Worm (Caenorhabditis elegans) whole organism, L2 larva: ENCODE results near the gene tebp-1.

Source experiments
- C34F6.9 ChIP-seq: fragments of 150-350 bp; optimal IDR thresholded peaks from 2 replicates; lab custom pipeline; 2014; ENCODE audit warnings: missing biosample characterization, missing genetic modification characterization
- F13H6.1 ChIP-seq: sonication (generic microtip); optimal IDR thresholded peaks from 2 replicates; lab custom pipeline; 2016; ENCODE audit warnings: missing genetic modification characterization, missing compliant biosample characterization
- R02D3.7 ChIP-seq: fragments of 150-350 bp; optimal IDR thresholded peaks from 2 replicates; lab custom pipeline; 2014; ENCODE audit warnings: missing biosample characterization, missing genetic modification characterization
- ZK546.5 ChIP-seq: sonication (generic microtip); optimal IDR thresholded peaks from 2 replicates; lab custom pipeline; 2017; ENCODE audit warnings: missing biosample characterization, missing genetic modification characterization
- alr-1 ChIP-seq: fragments of 150-350 bp; optimal IDR thresholded peaks from 2 replicates; lab custom pipeline; 2014; ENCODE audit warnings: missing biosample characterization, missing genetic modification characterization
- aly-2 ChIP-seq: fragments of 150-350 bp; optimal IDR thresholded peaks from 2 replicates; lab custom pipeline; 2014; ENCODE audit warnings: missing biosample characterization, missing genetic modification characterization
- ama-1 ChIP-seq: fragments of 150-350 bp; optimal IDR thresholded peaks from 2 replicates; lab custom pipeline; 2018; ENCODE audit warnings: inconsistent platforms
- ceh-16 ChIP-seq: fragments of 150-350 bp; optimal IDR thresholded peaks from 2 replicates; lab custom pipeline; 2014; ENCODE audit warnings: missing biosample characterization, missing genetic modification characterization
- ceh-82 ChIP-seq: fragments of 150-350 bp; optimal IDR thresholded peaks from 2 replicates; lab custom pipeline; 2014; ENCODE audit warnings: missing biosample characterization, missing genetic modification characterization
- crh-2 ChIP-seq: sonication (generic microtip); optimal IDR thresholded peaks from 2 replicates; lab custom pipeline; 2017; ENCODE audit warnings: missing biosample characterization, missing genetic modification characterization
- dmd-4 ChIP-seq: sonication (generic microtip); optimal IDR thresholded peaks from 2 replicates; lab custom pipeline; 2017; ENCODE audit warnings: missing biosample characterization, missing genetic modification characterization
- elt-3 ChIP-seq: sonication (generic microtip); optimal IDR thresholded peaks from 2 replicates; lab custom pipeline; 2017; ENCODE audit warnings: missing biosample characterization, missing genetic modification characterization
- fos-1 ChIP-seq: fragments of 150-350 bp; optimal IDR thresholded peaks from 2 replicates; lab custom pipeline; 2014; ENCODE audit warnings: missing biosample characterization, missing genetic modification characterization
- gmeb-1 ChIP-seq: fragments of 150-350 bp; optimal IDR thresholded peaks from 2 replicates; lab custom pipeline; 2014; ENCODE audit warnings: missing biosample characterization, missing genetic modification characterization
- lin-11 ChIP-seq: fragments of 150-350 bp; sonication (generic microtip); optimal IDR thresholded peaks from 2 replicates; lab custom pipeline; 2014; ENCODE audit warnings: missing biosample characterization, missing genetic modification characterization, inconsistent platforms, mixed read lengths
- lin-13 ChIP-seq: fragments of 150-350 bp; optimal IDR thresholded peaks from 2 replicates; lab custom pipeline; 2014; ENCODE audit warnings: missing biosample characterization, missing genetic modification reagents, missing genetic modification characterization
- lin-39 ChIP-seq: fragments of 150-350 bp; optimal IDR thresholded peaks from 2 replicates; lab custom pipeline; 2014; ENCODE audit warnings: missing biosample characterization, missing genetic modification reagents, missing genetic modification characterization
- lsy-2 ChIP-seq, 2 experiments: fragments of 150-350 bp in 1 of 2; sonication (generic microtip) in 1 of 2; optimal IDR thresholded peaks; 2 replicates each; lab custom pipeline; 2014 to 2017; ENCODE audit warnings: missing biosample characterization in 2 of 2, missing genetic modification characterization in 2 of 2
- mab-5 ChIP-seq: fragments of 150-350 bp; optimal IDR thresholded peaks from 2 replicates; lab custom pipeline; 2014; ENCODE audit warnings: missing biosample characterization, missing genetic modification characterization
- mbf-1 ChIP-seq: sonication (generic microtip); optimal IDR thresholded peaks from 2 replicates; lab custom pipeline; 2017; ENCODE audit warnings: missing biosample characterization, missing genetic modification characterization
- nhr-10 ChIP-seq: sonication (generic microtip); optimal IDR thresholded peaks from 2 replicates; lab custom pipeline; 2017; ENCODE audit warnings: missing biosample characterization, missing genetic modification characterization
- nhr-11 ChIP-seq: fragments of 150-350 bp; optimal IDR thresholded peaks from 2 replicates; lab custom pipeline; 2014; ENCODE audit warnings: missing biosample characterization, missing genetic modification characterization
- nhr-12 ChIP-seq: fragments of 150-350 bp; optimal IDR thresholded peaks from 2 replicates; lab custom pipeline; 2014; ENCODE audit warnings: missing biosample characterization, missing genetic modification characterization
- nhr-129 ChIP-seq: fragments of 150-350 bp; optimal IDR thresholded peaks from 2 replicates; lab custom pipeline; 2014; ENCODE audit warnings: missing biosample characterization, missing genetic modification characterization
- nhr-21 ChIP-seq: fragments of 150-350 bp; optimal IDR thresholded peaks from 2 replicates; lab custom pipeline; 2014; ENCODE audit warnings: missing biosample characterization, missing genetic modification characterization
- nhr-23 ChIP-seq: fragments of 150-350 bp; optimal IDR thresholded peaks from 2 replicates; lab custom pipeline; 2014; ENCODE audit warnings: missing biosample characterization, missing genetic modification reagents, missing genetic modification characterization
- nhr-237 ChIP-seq: fragments of 150-350 bp; optimal IDR thresholded peaks from 2 replicates; lab custom pipeline; 2014; ENCODE audit warnings: missing biosample characterization, missing genetic modification characterization
- nhr-25 ChIP-seq: fragments of 150-350 bp; sonication (generic microtip); optimal IDR thresholded peaks from 3 replicates; lab custom pipeline; 2014; ENCODE audit warnings: missing biosample characterization, missing genetic modification characterization
- nhr-6 ChIP-seq: fragments of 150-350 bp; optimal IDR thresholded peaks from 2 replicates; lab custom pipeline; 2014; ENCODE audit warnings: missing biosample characterization, missing genetic modification characterization
- nhr-77 ChIP-seq: fragments of 150-350 bp; optimal IDR thresholded peaks from 2 replicates; lab custom pipeline; 2014; ENCODE audit warnings: missing biosample characterization, missing genetic modification characterization
- sem-4 ChIP-seq: fragments of 150-350 bp; optimal IDR thresholded peaks from 2 replicates; lab custom pipeline; 2014; ENCODE audit warnings: missing biosample characterization, missing genetic modification reagents, missing genetic modification characterization
- sma-3 ChIP-seq: sonication (generic microtip); optimal IDR thresholded peaks from 2 replicates; lab custom pipeline; 2016; ENCODE audit warnings: missing genetic modification reagents, missing genetic modification characterization, missing compliant biosample characterization
- sma-9 ChIP-seq, 2 experiments: fragments of 150-350 bp in 1 of 2; sonication (generic microtip) in 1 of 2; optimal IDR thresholded peaks; 2 replicates each; lab custom pipeline; 2014 to 2016; ENCODE audit warnings: missing genetic modification characterization in 2 of 2, mild to moderate bottlenecking in 1 of 2, missing biosample characterization in 1 of 2, missing compliant biosample characterization in 1 of 2, missing genetic modification reagents in 1 of 2, moderate library complexity in 1 of 2
- snpc-4 ChIP-seq: fragments of 150-350 bp; optimal IDR thresholded peaks from 2 replicates; lab custom pipeline; 2014; ENCODE audit warnings: missing biosample characterization, missing genetic modification characterization
- unc-39 ChIP-seq: fragments of 150-350 bp; optimal IDR thresholded peaks from 2 replicates; lab custom pipeline; 2014; ENCODE audit warnings: missing biosample characterization, missing genetic modification characterization
- unc-55 ChIP-seq: fragments of 150-350 bp; sonication (generic microtip); optimal IDR thresholded peaks from 3 replicates; lab custom pipeline; 2014; ENCODE audit warnings: missing biosample characterization, missing genetic modification reagents, missing genetic modification characterization
- unc-62 ChIP-seq: fragments of 150-350 bp; optimal IDR thresholded peaks from 2 replicates; lab custom pipeline; 2014; ENCODE audit warnings: missing biosample characterization, missing genetic modification reagents, missing genetic modification characterization
- zag-1 ChIP-seq: fragments of 150-350 bp; optimal IDR thresholded peaks from 2 replicates; lab custom pipeline; 2014; ENCODE audit warnings: missing biosample characterization, missing genetic modification characterization
- ztf-4 ChIP-seq: fragments of 150-350 bp; optimal IDR thresholded peaks from 2 replicates; lab custom pipeline; 2014; ENCODE audit warnings: missing biosample characterization, missing genetic modification characterization

The tebp-1 gene

ce11 chrII:14383644-14384043 is 21.8 kb downstream of the tebp-1 start, which contains the start of gene mes-2:
Gene mes-2 (plus strand): TSS chrII:14383973.
- TF ChIP-seq mab-5 (tag; lab: Kevin White, UChicago) (peak; percentile 78), nhr-10 (tag; lab: Kevin White, UChicago) (peak; percentile 57), alr-1 (tag; lab: Kevin White, UChicago) (no peak), sem-4 (tag; lab: Kevin White, UChicago) (peak; percentile 19), crh-2 (tag; lab: Kevin White, UChicago) (peak; percentile 87), lin-13 (GFP tag; lab: Kevin White, UChicago) (peak; percentile 79), elt-3 (no peak), F13H6.1 (tag; lab: Kevin White, UChicago) (peak; percentile 63), lin-39 (no peak), ceh-82 (tag; lab: Kevin White, UChicago) (peak; percentile 27), unc-39 (tag; lab: Kevin White, UChicago) (no peak), nhr-129 (peak; percentile 74), nhr-6 (tag; lab: Kevin White, UChicago) (peak; percentile 55), dmd-4 (tag; lab: Kevin White, UChicago) (no peak), nhr-21 (tag; lab: Kevin White, UChicago) (peak; percentile 70), lin-11 (tag; lab: Kevin White, UChicago) (no peak), unc-55 (peak; percentile 95), ZK546.5 (tag; lab: Kevin White, UChicago) (peak; percentile 25), fos-1 (peak; percentile 16), R02D3.7 (peak; percentile 38), lsy-2 (tag; optimal IDR thresholded peaks at IDR 0.05; lab: Kevin White, UChicago) (peak; percentile 82 to 92), sma-9 (GFP tag; optimal IDR thresholded peaks at IDR 0.05; lab: Kevin White, UChicago) (no peak), sma-9 (tag; optimal IDR thresholded peaks at IDR 0.05; lab: Kevin White, UChicago) (no peak), sma-3 (peak; percentile 76), ztf-4 (tag; lab: Kevin White, UChicago) (peak; percentile 27), snpc-4 (tag; lab: Kevin White, UChicago) (peak; percentile 72), gmeb-1 (tag; lab: Kevin White, UChicago) (peak; percentile 99), nhr-25 (peak; percentile 72), C34F6.9 (tag; lab: Kevin White, UChicago) (peak; percentile 86), unc-62 (GFP tag; lab: Kevin White, UChicago) (no peak), ama-1 (no peak), ceh-16 (no peak), nhr-237 (no peak)

ce11 chrII:14388213-14388612 is 26.4 kb downstream of the tebp-1 start, which contains the start of gene F26H11.8:
Gene F26H11.8 (plus strand): TSS chrII:14388513.
- TF ChIP-seq ZK546.5 (tag; lab: Kevin White, UChicago), result no peak
- TF ChIP-seq unc-55, result no peak
- no peak for TF ChIP-seq nhr-25
- no peak for TF ChIP-seq nhr-23 (tag; lab: Kevin White, UChicago)
- no peak for TF ChIP-seq lin-13 (GFP tag; lab: Kevin White, UChicago)
- no peak for TF ChIP-seq unc-39 (tag; lab: Kevin White, UChicago)
- no peak for TF ChIP-seq lin-11 (tag; lab: Kevin White, UChicago)
- no peak for TF ChIP-seq zag-1 (tag; lab: Kevin White, UChicago)
- no peak for TF ChIP-seq nhr-12
- no peak for TF ChIP-seq nhr-6 (tag; lab: Kevin White, UChicago)
- TF ChIP-seq mab-5 (tag; lab: Kevin White, UChicago), result no peak
- TF ChIP-seq mbf-1, result no peak
- no peak for TF ChIP-seq nhr-11
- no peak for TF ChIP-seq nhr-21 (tag; lab: Kevin White, UChicago)
- TF ChIP-seq C34F6.9 (tag; lab: Kevin White, UChicago), result no peak

- no peak for TF ChIP-seq R02D3.7
- TF ChIP-seq ZK546.5 (tag; lab: Kevin White, UChicago), result no peak
- no peak for TF ChIP-seq sem-4 (tag; lab: Kevin White, UChicago)
- peak; percentile 47 for TF ChIP-seq nhr-129
- peak; percentile 86 for TF ChIP-seq unc-55
- TF ChIP-seq lin-39, result no peak
- peak; percentile 17 to 80 for TF ChIP-seq lsy-2 (tag; optimal IDR thresholded peaks at IDR 0.05; lab: Kevin White, UChicago)
- no peak for TF ChIP-seq nhr-77 (tag; lab: Kevin White, UChicago)
- TF ChIP-seq gmeb-1 (tag; lab: Kevin White, UChicago), result peak; percentile 83
- TF ChIP-seq fos-1, result no peak
- TF ChIP-seq C34F6.9 (tag; lab: Kevin White, UChicago), result peak; percentile 78
- TF ChIP-seq ztf-4 (tag; lab: Kevin White, UChicago), result no peak
- peak; percentile 47 for TF ChIP-seq lin-13 (GFP tag; lab: Kevin White, UChicago)
- no peak for TF ChIP-seq elt-3
- TF ChIP-seq F13H6.1 (tag; lab: Kevin White, UChicago), result peak; percentile 7
- no peak for TF ChIP-seq nhr-21 (tag; lab: Kevin White, UChicago)
- no peak for TF ChIP-seq sma-3
- peak; percentile 35 for TF ChIP-seq crh-2 (tag; lab: Kevin White, UChicago)
- peak; percentile 12 for TF ChIP-seq nhr-25
- peak; percentile 35 for TF ChIP-seq lin-11 (tag; lab: Kevin White, UChicago)
- no peak for TF ChIP-seq aly-2 (tag; lab: Kevin White, UChicago)
- TF ChIP-seq nhr-6 (tag; lab: Kevin White, UChicago), result no peak
These were observed 28.4 kb downstream of the tebp-1 start, which contains the start of the genes kbp-3 and nurf-1 for ce11 chrII:14390036-14390763. Gene kbp-3 (minus strand): TSS chrII:14390078. Gene nurf-1 (plus strand): TSS chrII:14390713.
